Worm (Caenorhabditis elegans) whole organism, dauer: ENCODE measurements around the gene T10C6.16.
"Not testable (repeated sequence)": the region's sequence is repeated elsewhere in the genome, so short reads cannot be mapped to it uniquely, and the experiment has no call there.

ENCODE experiments used
- unc-62 ChIP-seq: sonication (generic microtip); optimal IDR thresholded peaks from 2 replicates; lab custom pipeline; 2017; ENCODE audit warnings: missing biosample characterization, missing genetic modification reagents, missing genetic modification characterization

Gene T10C6.16

ce11 chrV:16047052-16047451 is 14.2 kb upstream of the T10C6.16 start:
- TF ChIP-seq unc-62 (GFP tag; lab: Kevin White, UChicago): no peak

ce11 chrV:16046573-16046972 is 13.8 kb upstream of the T10C6.16 start, which contains the start of gene ZK285.2:
Gene ZK285.2, plus strand, starts transcription at chrV:16046873.
- TF ChIP-seq unc-62 (GFP tag; lab: Kevin White, UChicago): no peak

ce11 chrV:16045837-16046236 is 13.0 kb upstream of the T10C6.16 start, which contains the start of gene T10C6.15:
Gene T10C6.15, minus strand, starts transcription at chrV:16045940.
- TF ChIP-seq unc-62 (GFP tag; lab: Kevin White, UChicago): no peak

DNA sequence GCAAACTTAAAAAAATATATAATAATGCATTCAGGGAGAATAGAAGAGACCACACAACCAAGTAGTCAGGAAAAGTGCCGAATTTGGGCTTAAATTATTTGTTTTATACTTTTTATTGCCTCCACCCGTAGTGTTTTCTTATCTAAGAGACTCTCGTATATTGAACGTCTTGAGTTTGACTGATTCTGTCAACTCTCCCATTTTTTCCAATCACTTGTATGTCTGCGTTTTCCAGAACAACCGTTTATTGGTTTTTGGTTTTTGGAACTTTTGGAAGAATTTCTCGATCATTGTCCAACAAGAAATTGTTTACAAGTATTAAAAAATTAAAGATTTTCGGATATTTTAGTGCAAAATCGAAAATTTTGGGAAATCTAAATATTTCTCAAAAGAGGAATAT is 10.9 kb upstream of the T10C6.16 start:
- TF ChIP-seq unc-62 (GFP tag; lab: Kevin White, UChicago): no peak

DNA sequence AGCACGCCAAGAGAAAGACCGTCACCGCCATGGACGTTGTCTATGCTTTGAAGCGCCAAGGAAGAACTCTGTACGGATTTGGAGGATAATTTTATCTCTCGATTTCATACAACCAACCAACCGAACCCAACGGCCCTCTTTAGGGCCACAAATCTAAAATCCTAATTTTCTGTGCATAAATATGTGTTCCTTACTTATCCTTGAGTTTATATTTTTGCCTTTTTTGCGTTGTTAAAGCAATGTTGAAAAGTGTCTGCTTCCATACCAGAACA is 9.9 kb upstream of the T10C6.16 start:
- TF ChIP-seq unc-62 (GFP tag; lab: Kevin White, UChicago): no peak

DNA sequence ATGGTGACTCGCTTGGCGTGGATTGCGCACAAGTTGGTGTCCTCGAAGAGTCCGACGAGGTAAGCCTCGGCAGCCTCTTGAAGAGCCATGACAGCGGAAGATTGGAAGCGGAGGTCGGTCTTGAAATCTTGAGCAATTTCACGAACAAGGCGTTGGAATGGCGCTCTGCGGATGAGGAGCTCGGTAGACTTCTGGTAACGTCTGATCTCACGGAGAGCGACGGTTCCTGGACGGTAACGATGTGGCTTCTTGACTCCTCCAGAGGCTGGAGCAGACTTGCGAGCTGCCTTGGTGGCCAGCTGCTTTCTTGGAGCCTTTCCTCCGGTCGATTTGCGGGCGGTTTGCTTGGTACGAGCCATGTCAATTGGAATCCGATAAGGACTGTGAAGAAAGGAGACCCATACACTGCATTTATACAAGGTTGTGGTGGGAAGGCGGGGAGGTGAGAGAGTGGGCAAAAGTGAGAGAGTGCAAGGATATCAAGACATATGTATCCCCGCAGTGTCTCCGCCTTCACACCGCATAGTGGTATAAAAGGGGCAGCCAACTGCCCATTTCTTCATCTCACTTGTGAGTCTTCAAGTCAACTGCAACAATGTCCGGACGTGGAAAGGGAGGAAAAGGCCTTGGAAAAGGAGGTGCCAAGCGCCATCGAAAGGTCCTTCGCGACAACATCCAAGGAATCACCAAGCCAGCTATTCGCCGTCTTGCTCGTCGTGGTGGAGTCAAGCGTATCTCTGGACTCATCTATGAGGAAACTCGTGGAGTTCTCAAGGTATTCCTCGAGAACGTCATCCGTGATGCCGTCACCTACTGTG is 9.3 kb upstream of the T10C6.16 start, which contains the start of the genes his-2 and his-1:
Gene his-2 (minus strand): TSS at position 359 of the 818 bp plus-strand sequence.
Gene his-1 (plus strand): TSS at position 596 of the 818 bp plus-strand sequence.
- TF ChIP-seq unc-62 (GFP tag; lab: Kevin White, UChicago): not testable (repeated sequence)

DNA sequence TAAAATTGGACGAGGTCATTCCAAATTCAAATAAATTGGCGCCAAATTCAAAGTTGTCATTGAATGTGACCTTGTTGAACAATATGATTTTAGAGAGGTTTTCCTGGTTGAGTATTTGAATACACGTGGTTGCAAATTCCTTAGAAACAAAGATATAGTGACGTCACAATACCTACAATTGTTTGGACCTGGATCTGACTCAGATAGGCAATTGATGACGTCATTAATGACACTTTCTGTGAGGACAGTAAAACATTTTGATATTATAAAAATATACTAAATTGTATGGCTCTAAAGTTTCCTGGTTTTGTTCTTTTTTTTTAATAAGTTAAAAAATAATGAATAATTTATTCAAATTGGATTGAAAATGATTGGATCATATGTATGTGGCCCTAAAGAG is 8.6 kb upstream of the T10C6.16 start:
- no peak for TF ChIP-seq unc-62 (GFP tag; lab: Kevin White, UChicago)

DNA sequence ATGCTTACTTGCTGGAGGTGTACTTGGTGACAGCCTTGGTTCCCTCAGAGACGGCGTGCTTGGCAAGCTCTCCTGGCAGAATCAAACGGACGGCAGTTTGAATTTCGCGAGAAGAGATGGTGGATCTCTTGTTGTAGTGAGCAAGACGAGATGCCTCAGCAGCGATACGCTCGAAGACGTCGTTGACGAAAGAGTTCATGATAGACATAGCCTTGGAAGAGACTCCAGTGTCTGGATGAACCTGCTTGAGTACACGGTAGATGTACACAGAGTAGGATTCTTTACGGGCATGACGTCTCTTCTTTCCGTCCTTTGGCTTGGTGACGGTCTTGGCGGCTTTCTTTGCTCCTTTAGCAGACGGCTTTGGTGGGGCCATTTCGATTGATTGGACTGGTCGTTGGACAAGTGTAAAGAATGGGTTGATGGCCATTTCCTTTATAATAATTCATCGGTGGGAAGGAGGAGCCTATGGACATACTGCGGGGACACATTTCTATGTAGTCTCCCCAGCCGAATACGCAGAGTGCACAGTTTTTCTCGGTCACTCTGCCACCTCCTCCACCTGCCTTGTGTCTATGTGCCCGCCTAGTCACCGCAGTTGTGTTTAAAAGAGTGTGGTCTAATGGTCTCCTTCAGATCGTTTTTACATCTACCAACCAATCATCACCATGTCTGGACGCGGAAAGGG is 7.5 kb upstream of the T10C6.16 start, which contains the start of the genes his-4 and his-3:
Gene his-4 (minus strand): TSS at position 376 of the 688 bp plus-strand sequence.
Gene his-3 (plus strand): TSS at position 669 of the 688 bp plus-strand sequence.
- TF ChIP-seq unc-62 (GFP tag; lab: Kevin White, UChicago): not testable (repeated sequence)

ce11 chrV:16036166-16036565 is 3.4 kb upstream of the T10C6.16 start, which contains the start of gene T10C6.10:
Gene T10C6.10, plus strand, starts transcription at chrV:16036413.
- TF ChIP-seq unc-62 (GFP tag; lab: Kevin White, UChicago): no peak

DNA sequence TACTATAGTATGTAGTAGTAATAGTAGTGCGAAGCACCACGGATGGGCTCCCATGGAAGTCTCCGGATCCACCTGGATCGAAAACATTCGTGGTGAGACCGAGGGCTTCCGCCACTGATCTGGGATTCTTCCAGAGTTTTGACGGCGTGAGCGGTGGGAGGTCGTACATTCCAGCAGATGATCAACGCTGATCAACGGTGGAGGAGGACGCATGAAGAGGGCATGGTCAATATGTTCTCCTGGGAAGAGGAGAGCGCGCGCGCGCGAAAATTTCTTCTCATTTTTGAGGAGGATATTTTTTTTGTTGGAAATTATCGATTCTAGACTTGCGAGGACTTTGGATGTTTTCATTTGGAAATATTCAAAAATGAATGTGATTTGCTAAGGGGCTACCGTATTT is 686 bp upstream of the T10C6.16 start:
- TF ChIP-seq unc-62 (GFP tag; lab: Kevin White, UChicago): no peak

ce11 chrV:16031571-16031970 is 1.2 kb downstream of the T10C6.16 start, which contains the start of gene T10C6.7:
Gene T10C6.7, minus strand, starts transcription at chrV:16031713.
- no peak for TF ChIP-seq unc-62 (GFP tag; lab: Kevin White, UChicago)

- no peak for TF ChIP-seq unc-62 (GFP tag; lab: Kevin White, UChicago)
These were observed 3.6 kb downstream of the T10C6.16 start for ce11 chrV:16029237-16029636.

- TF ChIP-seq unc-62 (GFP tag; lab: Kevin White, UChicago): no peak
These were observed 7.9 kb downstream of the T10C6.16 start for ce11 chrV:16024917-16025316.

DNA sequence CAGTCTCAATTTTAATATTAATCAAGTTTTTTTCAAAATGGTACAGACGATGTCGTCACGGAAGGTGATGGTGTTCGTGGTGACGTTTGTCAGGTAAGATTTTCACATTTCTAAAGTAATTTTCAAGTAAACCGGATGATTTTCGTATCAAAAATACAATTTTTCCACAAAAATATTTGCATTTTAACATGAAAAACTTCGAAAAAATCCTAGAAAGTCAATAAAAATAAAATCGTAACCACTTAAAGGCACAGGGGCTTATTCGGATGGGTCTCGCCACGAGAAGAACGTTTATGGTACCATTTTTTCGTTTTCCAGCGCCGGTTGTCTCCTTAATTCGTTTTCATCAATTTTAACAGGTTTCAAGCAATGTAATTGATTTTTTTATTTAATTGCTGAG is 8.5 kb downstream of the T10C6.16 start, which contains the start of gene T10C6.6:
Gene T10C6.6 (plus strand): TSS at position 27 of the 400 bp plus-strand sequence.
- no peak for TF ChIP-seq unc-62 (GFP tag; lab: Kevin White, UChicago)

DNA sequence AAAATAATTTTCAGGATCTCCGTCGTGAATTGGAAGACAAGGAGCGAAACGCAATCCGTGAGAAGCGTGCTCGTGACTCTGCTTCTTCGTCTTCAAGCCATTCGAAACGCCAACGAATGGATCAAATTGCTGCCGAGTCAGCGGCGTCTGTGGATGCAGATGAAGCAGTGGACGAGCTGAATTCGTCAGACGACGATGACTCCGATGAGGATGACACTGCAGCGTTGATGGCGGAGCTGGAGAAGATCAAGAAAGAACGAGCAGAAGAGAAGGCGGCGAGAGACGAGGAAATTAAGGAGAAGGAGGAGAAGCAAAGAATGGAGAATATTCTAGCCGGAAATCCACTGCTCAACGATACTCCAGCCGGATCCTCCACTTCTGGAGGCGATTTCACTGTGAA is 9.2 kb downstream of the T10C6.16 start:
- TF ChIP-seq unc-62 (GFP tag; lab: Kevin White, UChicago): no peak

DNA sequence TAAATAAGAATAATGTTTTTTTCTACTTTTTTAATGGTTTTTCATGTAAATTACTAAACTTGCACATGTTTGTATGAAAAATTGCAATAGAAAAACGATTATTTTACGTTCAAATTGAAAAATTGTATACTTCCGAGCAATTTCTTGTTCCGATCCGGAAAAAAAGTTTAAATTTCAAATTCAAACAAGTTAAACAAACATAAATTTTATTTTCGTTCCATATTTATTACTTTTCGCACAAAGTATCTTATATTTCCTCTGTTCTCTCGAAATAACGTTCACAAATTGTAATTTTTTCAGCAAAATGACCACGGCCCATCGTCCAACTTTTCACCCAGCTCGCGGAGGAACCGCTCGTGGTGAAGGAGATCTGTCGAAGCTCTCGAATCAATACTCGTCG is 9.8 kb downstream of the T10C6.16 start, which contains the start of gene cwc-15:
Gene cwc-15 (plus strand): TSS at position 301 of the 400 bp plus-strand sequence.
- no peak for TF ChIP-seq unc-62 (GFP tag; lab: Kevin White, UChicago)
